Fruit fly (Drosophila melanogaster) whole organism, prepupa: ENCODE data around the gene ppk31.

ENCODE experiments used
- CG10631 ChIP-seq: fragments of 200-800 bp; sonication (Bioruptor generic); optimal IDR thresholded peaks from 2 replicates; lab custom pipeline; 2016; ENCODE audit warnings: missing biosample characterization, missing genetic modification characterization
- Hr4 ChIP-seq: fragments of 200-800 bp; sonication (Bioruptor generic); optimal IDR thresholded peaks from 3 replicates; lab custom pipeline; 2016; ENCODE audit warnings: missing biosample characterization, missing genetic modification characterization
- lz ChIP-seq: fragments of 200-800 bp; sonication (Bioruptor generic); optimal IDR thresholded peaks from 3 replicates; lab custom pipeline; 2016; ENCODE audit warnings: missing biosample characterization, missing genetic modification characterization

ppk31 gene

DNA sequence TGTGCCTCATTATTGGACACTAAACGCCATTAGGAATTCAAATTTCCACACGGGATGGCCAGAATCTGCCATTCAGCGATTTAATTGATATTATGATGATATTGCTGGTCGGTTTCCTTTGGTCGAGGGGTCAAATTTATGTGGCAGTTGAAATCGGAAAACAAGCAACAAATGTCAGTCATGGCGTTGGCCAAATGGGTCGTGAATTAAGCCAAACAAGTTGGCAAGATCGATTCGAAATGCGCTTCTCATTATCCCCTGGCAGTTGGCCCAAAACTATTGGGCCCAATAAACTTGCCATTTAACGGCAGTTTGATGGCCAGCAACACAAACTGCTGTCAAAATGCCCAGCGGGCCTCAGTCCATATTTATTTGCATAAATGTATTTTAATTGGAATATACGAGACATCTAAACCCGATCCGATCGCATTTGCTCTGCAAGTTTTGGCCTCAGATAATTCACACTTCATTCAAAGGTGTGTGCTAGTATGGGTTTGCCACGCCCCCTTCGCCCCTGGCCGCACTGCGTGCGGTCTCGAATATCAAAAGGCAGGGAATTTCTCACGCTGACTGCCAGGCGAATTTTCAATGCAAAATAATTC, 50.2 kb downstream of the ppk31 start:
- no peak for TF ChIP-seq lz (GFP tag; lab: Kevin White, UChicago)
- TF ChIP-seq CG10631 (GFP tag; lab: Kevin White, UChicago) = no peak
- no peak for TF ChIP-seq Hr4
